Fruit fly (Drosophila melanogaster) whole organism, embryonic: ENCODE measurements around the gene Lim1.

Experiments used
- Antp ChIP-seq: fragments of 200-800 bp; sonication (Bioruptor generic); optimal IDR thresholded peaks from 3 replicates; lab custom pipeline; 2016; ENCODE audit warnings: missing biosample characterization, missing genetic modification characterization
- CG10979 ChIP-seq: fragments of 200-800 bp; sonication (Bioruptor generic); optimal IDR thresholded peaks from 2 replicates; lab custom pipeline; 2018; ENCODE audit warnings: missing biosample characterization, mild to moderate bottlenecking, missing genetic modification characterization, moderate library complexity
- CG11093 ChIP-seq: fragments of 200-800 bp; sonication (Bioruptor generic); IDR thresholded peaks from 3 replicates; pipeline ENCODE4 v1.3.6; 2022; ENCODE audit warnings: missing biosample characterization, missing genetic modification characterization
- CG12942 ChIP-seq: fragments of 200-800 bp; sonication (Bioruptor generic); optimal IDR thresholded peaks from 3 replicates; lab custom pipeline; 2016; ENCODE audit warnings: missing biosample characterization, missing genetic modification characterization
- CG14860 ChIP-seq: fragments of 200-800 bp; sonication (Bioruptor generic); IDR thresholded peaks from 3 replicates; pipeline ENCODE4 v1.3.6; 2022; ENCODE audit warnings: missing biosample characterization, missing genetic modification characterization; ENCODE audit not compliant: partially characterized antibody
- CG15696 ChIP-seq: fragments of 200-800 bp; sonication (Bioruptor generic); optimal IDR thresholded peaks from 2 replicates; lab custom pipeline; 2019; ENCODE audit warnings: missing biosample characterization, mild to moderate bottlenecking, missing genetic modification characterization, moderate library complexity
- CG17385 ChIP-seq: fragments of 200-800 bp; sonication (Bioruptor generic); optimal IDR thresholded peaks from 3 replicates; lab custom pipeline; 2018; ENCODE audit warnings: missing biosample characterization, mild to moderate bottlenecking, missing genetic modification characterization
- CG31365 ChIP-seq: fragments of 200-800 bp; sonication (Bioruptor generic); optimal IDR thresholded peaks from 2 replicates; lab custom pipeline; 2018; ENCODE audit warnings: missing biosample characterization, mild to moderate bottlenecking, missing genetic modification characterization
- CG32767 ChIP-seq: fragments of 200-800 bp; sonication (Bioruptor generic); IDR thresholded peaks from 2 replicates; pipeline ENCODE4 v1.3.6; 2022; ENCODE audit warnings: missing biosample characterization, missing genetic modification characterization
- CG3847 ChIP-seq: fragments of 200-800 bp; sonication (Bioruptor generic); IDR thresholded peaks from 2 replicates; pipeline ENCODE4 v1.3.6; 2022; ENCODE audit warnings: missing biosample characterization, missing genetic modification characterization
- CG4854 ChIP-seq: fragments of 200-800 bp; sonication (Bioruptor generic); optimal IDR thresholded peaks from 2 replicates; lab custom pipeline; 2016; ENCODE audit warnings: missing biosample characterization, missing genetic modification characterization, inconsistent platforms
- CG5953 ChIP-seq: fragments of 200-800 bp; sonication (Bioruptor generic); IDR thresholded peaks from 2 replicates; pipeline ENCODE4 v1.3.6; 2022; ENCODE audit warnings: missing biosample characterization, missing genetic modification characterization
- CG6272 ChIP-seq: fragments of 200-800 bp; sonication (Bioruptor generic); IDR thresholded peaks from 2 replicates; pipeline ENCODE4 v1.3.6; 2022; ENCODE audit warnings: missing biosample characterization, missing genetic modification characterization
- CG6683 ChIP-seq: fragments of 200-800 bp; sonication (Bioruptor generic); optimal IDR thresholded peaks from 2 replicates; lab custom pipeline; 2017; ENCODE audit warnings: missing biosample characterization, mild to moderate bottlenecking, missing genetic modification characterization, missing genetic modification reagents
- CG7357 ChIP-seq: fragments of 200-800 bp; sonication (Bioruptor generic); IDR thresholded peaks from 3 replicates; pipeline ENCODE4 v1.3.6; 2022; ENCODE audit warnings: missing biosample characterization, missing genetic modification characterization
- CG7987 ChIP-seq: fragments of 200-800 bp; sonication (Bioruptor generic); optimal IDR thresholded peaks from 2 replicates; lab custom pipeline; 2018; ENCODE audit warnings: missing biosample characterization, mild to moderate bottlenecking, missing genetic modification characterization, moderate library complexity
- CG8089 ChIP-seq: fragments of 200-800 bp; sonication (Bioruptor generic); optimal IDR thresholded peaks from 3 replicates; lab custom pipeline; 2016; ENCODE audit warnings: missing biosample characterization, missing genetic modification characterization
- CG9609 ChIP-seq: fragments of 200-800 bp; sonication (Bioruptor generic); optimal IDR thresholded peaks from 3 replicates; lab custom pipeline; 2016; ENCODE audit warnings: missing biosample characterization, missing genetic modification characterization
- CG9797 ChIP-seq: fragments of 200-800 bp; sonication (Bioruptor generic); optimal IDR thresholded peaks from 3 replicates; lab custom pipeline; 2018; ENCODE audit warnings: missing biosample characterization, mild to moderate bottlenecking, missing genetic modification characterization
- CG9876 ChIP-seq: fragments of 200-800 bp; sonication (Bioruptor generic); optimal IDR thresholded peaks from 2 replicates; lab custom pipeline; 2016; ENCODE audit warnings: missing biosample characterization, missing genetic modification characterization
- Doc3 ChIP-seq: fragments of 200-800 bp; sonication (Bioruptor generic); IDR thresholded peaks from 3 replicates; pipeline ENCODE4 v1.3.6; 2022; ENCODE audit warnings: missing biosample characterization, missing genetic modification characterization; ENCODE audit not compliant: partially characterized antibody
- Dref ChIP-seq: fragments of 200-800 bp; sonication (Bioruptor generic); IDR thresholded peaks from 2 replicates; pipeline ENCODE4 v1.3.6; 2022; ENCODE audit warnings: missing biosample characterization, missing genetic modification characterization
- ERR ChIP-seq: fragments of 200-800 bp; sonication (Bioruptor generic); optimal IDR thresholded peaks from 2 replicates; lab custom pipeline; 2016; ENCODE audit warnings: missing biosample characterization, missing genetic modification characterization
- Elba2 ChIP-seq: fragments of 200-800 bp; sonication (Bioruptor generic); optimal IDR thresholded peaks from 3 replicates; lab custom pipeline; 2016; ENCODE audit warnings: missing biosample characterization, missing genetic modification characterization
- Ets65A ChIP-seq: fragments of 200-800 bp; sonication (Bioruptor generic); peaks from one replicate; lab custom pipeline; 2016; ENCODE audit warnings: missing biosample characterization, missing genetic modification characterization
- Hr78 ChIP-seq, 2 experiments: fragments of 200-800 bp in 1 of 2; fragments of >200 bp in 1 of 2; sonication (Bioruptor generic) in 1 of 2; optimal IDR thresholded peaks; 2 replicates each; lab custom pipeline; 2017 to 2019; ENCODE audit warnings: missing biosample characterization in 2 of 2, missing genetic modification characterization in 2 of 2, mild to moderate bottlenecking in 1 of 2, moderate library complexity in 1 of 2
- Mad ChIP-seq: fragments of 200-800 bp; sonication (Bioruptor generic); optimal IDR thresholded peaks from 2 replicates; lab custom pipeline; 2016; ENCODE audit warnings: missing biosample characterization, missing genetic modification characterization
- Mes4 ChIP-seq: fragments of 200-800 bp; sonication (Bioruptor generic); optimal IDR thresholded peaks from 2 replicates; lab custom pipeline; 2016; ENCODE audit warnings: missing biosample characterization, missing genetic modification characterization
- Nf-YC ChIP-seq: fragments of 200-800 bp; optimal IDR thresholded peaks from 3 replicates; lab custom pipeline; 2019; ENCODE audit warnings: missing biosample characterization, mild to moderate bottlenecking, missing genetic modification characterization, moderate library complexity
- Pdp1 ChIP-seq, 2 experiments: fragments of 200-800 bp; sonication (Bioruptor generic); optimal IDR thresholded peaks; 3 replicates each; lab custom pipeline; 2016; ENCODE audit warnings: missing biosample characterization in 2 of 2, missing genetic modification characterization in 2 of 2, mild to moderate bottlenecking in 1 of 2, moderate library complexity in 1 of 2
- Sry-δ ChIP-seq: fragments of 200-800 bp; sonication (Bioruptor generic); optimal IDR thresholded peaks from 2 replicates; lab custom pipeline; 2016; ENCODE audit warnings: missing biosample characterization, missing genetic modification characterization
- Ssrp ChIP-seq: fragments of 200-800 bp; sonication (Bioruptor generic); optimal IDR thresholded peaks from 2 replicates; lab custom pipeline; 2018; ENCODE audit warnings: missing biosample characterization, mild to moderate bottlenecking, missing genetic modification characterization, moderate library complexity
- crol ChIP-seq: fragments of 200-800 bp; sonication (Bioruptor generic); IDR thresholded peaks from 2 replicates; pipeline ENCODE4 v1.3.6; 2022; ENCODE audit warnings: missing biosample characterization, missing genetic modification characterization
- cwo ChIP-seq: fragments of 200-800 bp; sonication (Bioruptor generic); optimal IDR thresholded peaks from 3 replicates; lab custom pipeline; 2017; ENCODE audit warnings: missing biosample characterization, missing genetic modification characterization, mild to moderate bottlenecking, moderate library complexity, missing genetic modification reagents
- dati ChIP-seq: fragments of 200-800 bp; sonication (Bioruptor generic); IDR thresholded peaks from 2 replicates; pipeline ENCODE4 v1.3.6; 2022; ENCODE audit warnings: missing biosample characterization, missing genetic modification characterization
- dmrt11E ChIP-seq: fragments of 200-800 bp; sonication (Bioruptor generic); optimal IDR thresholded peaks from 3 replicates; lab custom pipeline; 2018; ENCODE audit warnings: missing biosample characterization, mild to moderate bottlenecking, missing genetic modification characterization, moderate library complexity
- gsb ChIP-seq: fragments of 200-800 bp; sonication (Bioruptor generic); IDR thresholded peaks from 2 replicates; pipeline ENCODE4 v1.3.6; 2022; ENCODE audit warnings: missing biosample characterization, missing genetic modification characterization
- ind ChIP-seq: fragments of 200-800 bp; sonication (Bioruptor generic); optimal IDR thresholded peaks from 3 replicates; lab custom pipeline; 2016; ENCODE audit warnings: missing biosample characterization, missing genetic modification characterization
- inv ChIP-seq: fragments of 200-800 bp; sonication (Bioruptor generic); IDR thresholded peaks from 2 replicates; pipeline ENCODE4 v1.3.6; 2022; ENCODE audit warnings: missing biosample characterization, missing genetic modification characterization; ENCODE audit not compliant: partially characterized antibody
- jing ChIP-seq: fragments of 200-800 bp; sonication (Bioruptor generic); optimal IDR thresholded peaks from 2 replicates; lab custom pipeline; 2018; ENCODE audit warnings: missing biosample characterization, mild to moderate bottlenecking, missing genetic modification characterization
- lola ChIP-seq, 3 experiments: fragments of >200 bp in 2 of 3; fragments of 200-800 bp in 1 of 3; sonication (Bioruptor generic) in 1 of 3; optimal IDR thresholded peaks; 2 replicates each; lab custom pipeline; 2017 to 2019; ENCODE audit warnings: missing biosample characterization in 3 of 3, missing genetic modification characterization in 3 of 3, mild to moderate bottlenecking in 1 of 3, moderate library complexity in 1 of 3
- luna ChIP-seq: fragments of 200-800 bp; sonication (Bioruptor generic); optimal IDR thresholded peaks from 2 replicates; lab custom pipeline; 2016; ENCODE audit warnings: missing biosample characterization, missing genetic modification characterization
- org-1 ChIP-seq: fragments of 200-800 bp; sonication (Bioruptor generic); optimal IDR thresholded peaks from 2 replicates; lab custom pipeline; 2017; ENCODE audit warnings: missing biosample characterization, missing genetic modification characterization
- pfk ChIP-seq: fragments of 200-800 bp; sonication (Bioruptor generic); optimal IDR thresholded peaks from 2 replicates; lab custom pipeline; 2018; ENCODE audit warnings: missing biosample characterization, mild to moderate bottlenecking, missing genetic modification characterization, moderate library complexity
- repo ChIP-seq: fragments of 200-800 bp; sonication (Bioruptor generic); optimal IDR thresholded peaks from 2 replicates; lab custom pipeline; 2016; ENCODE audit warnings: missing biosample characterization, missing genetic modification characterization
- sim ChIP-seq: fragments of 200-800 bp; sonication (Bioruptor generic); IDR thresholded peaks from 2 replicates; pipeline ENCODE4 v1.3.6; 2022; ENCODE audit warnings: missing biosample characterization, missing genetic modification characterization
- so ChIP-seq: fragments of 200-800 bp; sonication (Bioruptor generic); IDR thresholded peaks from 3 replicates; pipeline ENCODE4 v1.3.6; 2022; ENCODE audit warnings: missing biosample characterization, missing genetic modification characterization
- trem ChIP-seq: fragments of 200-800 bp; optimal IDR thresholded peaks from 3 replicates; lab custom pipeline; 2019; ENCODE audit warnings: missing biosample characterization, mild to moderate bottlenecking, missing genetic modification characterization, moderate library complexity
- trh ChIP-seq: fragments of 200-800 bp; sonication (Bioruptor generic); optimal IDR thresholded peaks from 2 replicates; lab custom pipeline; 2016; ENCODE audit warnings: missing biosample characterization, missing genetic modification characterization
- twi ChIP-seq: fragments of 200-800 bp; optimal IDR thresholded peaks from 2 replicates; lab custom pipeline; 2019; ENCODE audit warnings: missing biosample characterization, mild to moderate bottlenecking, missing genetic modification characterization, moderate library complexity

The Lim1 gene

dm6 chrX:8709234-8709843 is 96.3 kb downstream of the Lim1 start, which contains the start of gene Hexo2 (continued):
- peak; percentile 99 for TF ChIP-seq Ets65A (GFP tag; lab: Kevin White, UChicago)
- peak; percentile 96 for TF ChIP-seq so (GFP tag; lab: Robert Waterston, UW)
- peak; percentile 94 for TF ChIP-seq CG12942
- TF ChIP-seq CG3847 (GFP tag; lab: Robert Waterston, UW) = peak; percentile 89
- peak; percentile 84; the same call in 2 of the 3 replicates for TF ChIP-seq CG7357 (GFP tag; lab: Robert Waterston, UW)
- peak; percentile 54 for TF ChIP-seq Nf-YC
- peak; percentile 93 for TF ChIP-seq jing (GFP tag; lab: Kevin White, UChicago)
- TF ChIP-seq ind (GFP tag; lab: Kevin White, UChicago) = peak; percentile 94
- peak; percentile 98 for TF ChIP-seq Antp
- peak; percentile 8 for TF ChIP-seq CG9797 (GFP tag; lab: Kevin White, UChicago)
- peak; percentile 93 for TF ChIP-seq sim (GFP tag; lab: Robert Waterston, UW)
- TF ChIP-seq twi (tag; lab: Kevin White, UChicago) = peak; percentile 73
- TF ChIP-seq CG9876 = peak; percentile 88
- TF ChIP-seq CG5953 (GFP tag; lab: Robert Waterston, UW) = peak; percentile 97
- TF ChIP-seq CG31365 (tag; lab: Kevin White, UChicago) = peak; percentile 80
- TF ChIP-seq CG17385 (GFP tag; lab: Kevin White, UChicago) = peak; percentile 88
- peak; percentile 76 for TF ChIP-seq CG15696 (tag; lab: Kevin White, UChicago)
- TF ChIP-seq inv (GFP tag; lab: Robert Waterston, UW) = no peak
- TF ChIP-seq trem (tag; lab: Kevin White, UChicago) = peak; percentile 80
- TF ChIP-seq trh = peak; percentile 72
- TF ChIP-seq crol = peak; percentile 72
- no peak for TF ChIP-seq CG14860
- TF ChIP-seq CG9609 (GFP tag; lab: Kevin White, UChicago) = peak; percentile 91
- peak; percentile 91 for TF ChIP-seq CG10979 (tag; lab: Kevin White, UChicago)
- TF ChIP-seq CG6683 (GFP tag; lab: Kevin White, UChicago) = peak; percentile 67
- peak; percentile 92 for TF ChIP-seq CG6272 (GFP tag; lab: Robert Waterston, UW)
- peak; percentile 71 for TF ChIP-seq cwo (GFP tag; lab: Kevin White, UChicago)
- TF ChIP-seq ERR (GFP tag; lab: Kevin White, UChicago) = peak; percentile 87
- TF ChIP-seq repo (GFP tag; lab: Kevin White, UChicago) = peak; percentile 93
- peak; percentile 94 for TF ChIP-seq CG11093
- TF ChIP-seq dmrt11E (tag; lab: Kevin White, UChicago) = peak; percentile 83
- peak; percentile 92 to 94 for TF ChIP-seq Pdp1 (GFP tag; optimal IDR thresholded peaks at IDR 0.05; lab: Kevin White, UChicago)
- TF ChIP-seq Mad (GFP tag; lab: Kevin White, UChicago) = peak; percentile 92
- TF ChIP-seq CG7987 = peak; percentile 70
- TF ChIP-seq CG4854 (GFP tag; lab: Kevin White, UChicago) = peak; percentile 86
- TF ChIP-seq lola (GFP tag; optimal IDR thresholded peaks at IDR 0.05; lab: Kevin White, UChicago) = peak in 1 of 3 experiments; percentile 79
- TF ChIP-seq CG8089 (GFP tag; lab: Kevin White, UChicago) = peak; percentile 93
- TF ChIP-seq Mes4 (GFP tag; lab: Kevin White, UChicago) = peak; percentile 94
- peak; percentile 82 for TF ChIP-seq gsb (GFP tag; lab: Robert Waterston, UW)
- peak; percentile 90 for TF ChIP-seq Ssrp (tag; lab: Kevin White, UChicago)
- peak; percentile 92 for TF ChIP-seq org-1
- no peak for TF ChIP-seq pfk (GFP tag; lab: Kevin White, UChicago)
- TF ChIP-seq Hr78 (GFP tag; optimal IDR thresholded peaks at IDR 0.05; lab: Kevin White, UChicago) = peak in 1 of 2 experiments; percentile 71
- peak; percentile 91 for TF ChIP-seq dati (GFP tag; lab: Robert Waterston, UW)
- TF ChIP-seq Elba2 (GFP tag; lab: Kevin White, UChicago) = peak; percentile 5
- TF ChIP-seq Dref = no peak
- peak; percentile 91 for TF ChIP-seq CG32767 (GFP tag; lab: Robert Waterston, UW)
- TF ChIP-seq Sry-δ = peak; percentile 66
- TF ChIP-seq luna (GFP tag; lab: Kevin White, UChicago) = peak; percentile 78
- TF ChIP-seq Doc3 (GFP tag; lab: Robert Waterston, UW) = no peak
